Worm (Caenorhabditis elegans): ENCODE measurements around the gene bbs-2.

bbs-2 gene

DNA sequence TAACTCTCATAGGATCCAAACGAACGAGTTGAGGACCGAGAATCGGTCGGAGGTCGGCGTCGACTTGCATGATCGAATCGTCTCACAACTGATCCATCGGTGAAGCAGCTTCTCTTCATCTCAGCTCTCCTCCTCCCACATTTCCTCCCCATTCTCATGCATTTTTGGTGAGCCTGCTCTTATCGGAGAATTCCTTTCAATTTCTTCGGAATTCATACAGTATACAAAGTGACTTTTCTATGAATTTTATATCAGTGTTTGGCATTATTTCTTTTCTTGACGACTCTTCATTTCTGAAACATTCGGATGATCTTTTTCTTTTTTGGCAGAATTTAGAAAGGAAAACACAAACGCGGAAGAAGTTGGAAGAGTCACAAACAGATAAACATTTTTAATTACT is 53.2 kb downstream of the bbs-2 start, which contains the start of gene mec-17:
TSS of gene mec-17 (minus strand) at position 101 of the 400 bp plus-strand sequence.
- TF ChIP-seq unc-55 (GFP tag; optimal IDR thresholded peaks at IDR 0.05) (peak; percentile 45), ama-1 (optimal IDR thresholded peaks at IDR 0.05) (no peak)
